Fruit fly (Drosophila melanogaster) whole organism, wandering third instar larva: ENCODE measurements around the gene CG42232.
A peak's percentile ranks its signal among the peaks of the same experiment; 100 is the strongest.

Source experiments
- CrebA ChIP-seq: fragments of 200-800 bp; sonication (Bioruptor generic); optimal IDR thresholded peaks from 2 replicates; lab custom pipeline; 2016; ENCODE audit warnings: missing biosample characterization, mild to moderate bottlenecking, missing genetic modification characterization, borderline replicate concordance
- Dfd ChIP-seq: fragments of >200 bp; optimal IDR thresholded peaks from 2 replicates; lab custom pipeline; 2017; ENCODE audit warnings: missing biosample characterization, missing genetic modification characterization
- OdsH ChIP-seq: fragments of 200-800 bp; sonication (Bioruptor generic); optimal IDR thresholded peaks from 2 replicates; lab custom pipeline; 2016; ENCODE audit warnings: missing biosample characterization, mild to moderate bottlenecking, missing genetic modification characterization
- Vsx2 ChIP-seq: fragments of 200-300, 225-300 bp; sonication (Bioruptor generic); optimal IDR thresholded peaks from 2 replicates; lab custom pipeline; 2018; ENCODE audit warnings: missing biosample characterization, missing genetic modification characterization; ENCODE audit not compliant: partially characterized antibody
- lola ChIP-seq: fragments of >200 bp; optimal IDR thresholded peaks from 2 replicates; lab custom pipeline; 2017; ENCODE audit warnings: missing biosample characterization, missing genetic modification characterization
- psq ChIP-seq: fragments of 200-800 bp; sonication (Bioruptor generic); optimal IDR thresholded peaks from 3 replicates; lab custom pipeline; 2017; ENCODE audit warnings: missing biosample characterization, mild to moderate bottlenecking, missing genetic modification characterization, moderate library complexity
- usp ChIP-seq: fragments of >200 bp; optimal IDR thresholded peaks from 2 replicates; lab custom pipeline; 2017; ENCODE audit warnings: missing biosample characterization, missing genetic modification characterization

- TF ChIP-seq CrebA, result no peak
- peak; percentile 77 for TF ChIP-seq psq
- no peak for TF ChIP-seq usp (GFP tag; lab: Kevin White, UChicago)
- peak; percentile 82 for TF ChIP-seq OdsH
- TF ChIP-seq Vsx2, result peak; percentile 46
- TF ChIP-seq lola (GFP tag; lab: Kevin White, UChicago), result no peak
- TF ChIP-seq Dfd (GFP tag; lab: Kevin White, UChicago), result no peak
These were observed 20.1 kb downstream of the CG42232 start for dm6 chr3R:16449187-16449973.
